Fruit fly (Drosophila melanogaster) whole organism, embryonic: ENCODE results near the gene mib1.

Experiments used
- Ada2b ChIP-seq: fragments of 200-800 bp; sonication (Bioruptor generic); IDR thresholded peaks from 2 replicates; pipeline ENCODE4 v1.3.6; 2022; ENCODE audit warnings: missing biosample characterization, missing genetic modification characterization
- Atf-2 ChIP-seq: fragments of 200-800 bp; sonication (Bioruptor generic); optimal IDR thresholded peaks from 2 replicates; lab custom pipeline; 2016; ENCODE audit warnings: missing biosample characterization, missing genetic modification characterization
- CG10543 ChIP-seq: fragments of 200-800 bp; sonication (Bioruptor generic); optimal IDR thresholded peaks from 3 replicates; lab custom pipeline; 2017; ENCODE audit warnings: missing biosample characterization, mild to moderate bottlenecking, missing genetic modification characterization, moderate library complexity
- CG12071 ChIP-seq: fragments of 200-800 bp; sonication (Bioruptor generic); optimal IDR thresholded peaks from 3 replicates; lab custom pipeline; 2018; ENCODE audit warnings: missing biosample characterization, mild to moderate bottlenecking, missing genetic modification characterization
- CG14014 ChIP-seq: fragments of 200-800 bp; sonication (Bioruptor generic); IDR thresholded peaks from 2 replicates; pipeline ENCODE4 v1.3.6; 2022; ENCODE audit warnings: missing biosample characterization, missing genetic modification characterization
- CG14441 ChIP-seq: fragments of 200-800 bp; sonication (Bioruptor generic); IDR thresholded peaks from 2 replicates; pipeline ENCODE4 v1.3.6; 2022; ENCODE audit warnings: missing biosample characterization, missing genetic modification characterization
- CG14710 ChIP-seq: fragments of 200-800 bp; sonication (Bioruptor generic); optimal IDR thresholded peaks from 3 replicates; lab custom pipeline; 2019; ENCODE audit warnings: missing biosample characterization, mild to moderate bottlenecking, missing genetic modification characterization, moderate library complexity
- CG15269 ChIP-seq: fragments of 200-800 bp; sonication (Bioruptor generic); optimal IDR thresholded peaks from 2 replicates; lab custom pipeline; 2018; ENCODE audit warnings: missing biosample characterization, mild to moderate bottlenecking, missing genetic modification characterization, moderate library complexity
- CG15601 ChIP-seq: fragments of 200-800 bp; sonication (Bioruptor generic); optimal IDR thresholded peaks from 3 replicates; lab custom pipeline; 2019; ENCODE audit warnings: missing biosample characterization, mild to moderate bottlenecking, missing genetic modification characterization, moderate library complexity
- CG17612 ChIP-seq: fragments of 200-800 bp; sonication (Bioruptor generic); IDR thresholded peaks from 2 replicates; pipeline ENCODE4 v1.3.6; 2022; ENCODE audit warnings: missing biosample characterization, missing genetic modification characterization
- CG1792 ChIP-seq: fragments of 200-800 bp; sonication (Bioruptor generic); optimal IDR thresholded peaks from 2 replicates; lab custom pipeline; 2016; ENCODE audit warnings: missing biosample characterization, missing genetic modification characterization
- CG18262 ChIP-seq: fragments of 200-800 bp; optimal IDR thresholded peaks from 3 replicates; lab custom pipeline; 2019; ENCODE audit warnings: missing biosample characterization, mild to moderate bottlenecking, missing genetic modification characterization, moderate library complexity
- CG18619 ChIP-seq: fragments of 200-800 bp; sonication (Bioruptor generic); optimal IDR thresholded peaks from 3 replicates; lab custom pipeline; 2017; ENCODE audit warnings: missing biosample characterization, mild to moderate bottlenecking, missing genetic modification characterization
- CG2712 ChIP-seq: fragments of 200-800 bp; optimal IDR thresholded peaks from 3 replicates; lab custom pipeline; 2019; ENCODE audit warnings: missing biosample characterization, mild to moderate bottlenecking, missing genetic modification characterization, moderate library complexity
- CG30403 ChIP-seq: fragments of 200-800 bp; sonication (Bioruptor generic); optimal IDR thresholded peaks from 3 replicates; lab custom pipeline; 2016; ENCODE audit warnings: missing biosample characterization, missing genetic modification characterization
- CG3407 ChIP-seq: fragments of 200-800 bp; sonication (Bioruptor generic); optimal IDR thresholded peaks from 2 replicates; lab custom pipeline; 2018; ENCODE audit warnings: missing biosample characterization, mild to moderate bottlenecking, missing genetic modification characterization
- CG4730 ChIP-seq: fragments of 200-800 bp; sonication (Bioruptor generic); IDR thresholded peaks from 2 replicates; pipeline ENCODE4 v1.3.6; 2022; ENCODE audit warnings: missing biosample characterization, missing genetic modification characterization
- CG4820 ChIP-seq: fragments of 200-800 bp; sonication (Bioruptor generic); optimal IDR thresholded peaks from 3 replicates; lab custom pipeline; 2016; ENCODE audit warnings: missing biosample characterization, missing genetic modification characterization
- CG6254 ChIP-seq: fragments of 200-800 bp; sonication (Bioruptor generic); optimal IDR thresholded peaks from 3 replicates; lab custom pipeline; 2017; ENCODE audit warnings: mild to moderate bottlenecking, missing biosample characterization, missing genetic modification reagents, missing genetic modification characterization
- CG9437 ChIP-seq: fragments of 200-800 bp; sonication (Bioruptor generic); optimal IDR thresholded peaks from 2 replicates; lab custom pipeline; 2018; ENCODE audit warnings: missing biosample characterization, mild to moderate bottlenecking, missing genetic modification characterization
- CG9932 ChIP-seq: fragments of 200-800 bp; sonication (Bioruptor generic); IDR thresholded peaks from 2 replicates; pipeline ENCODE4 v1.3.6; 2022; ENCODE audit warnings: missing biosample characterization, missing genetic modification characterization
- CHES-1-like ChIP-seq: fragments of 200-800 bp; sonication (Bioruptor generic); optimal IDR thresholded peaks from 2 replicates; lab custom pipeline; 2016; ENCODE audit warnings: missing biosample characterization, missing genetic modification characterization
- Camta ChIP-seq: fragments of 200-800 bp; sonication (Bioruptor generic); optimal IDR thresholded peaks from 2 replicates; lab custom pipeline; 2016; ENCODE audit warnings: missing biosample characterization, missing genetic modification characterization
- CrebB ChIP-seq: fragments of 200-800 bp; sonication (Bioruptor generic); optimal IDR thresholded peaks from 3 replicates; lab custom pipeline; 2018; ENCODE audit warnings: missing biosample characterization, mild to moderate bottlenecking, missing genetic modification characterization
- D19A ChIP-seq: fragments of 200-800 bp; optimal IDR thresholded peaks from 3 replicates; lab custom pipeline; 2019; ENCODE audit warnings: missing biosample characterization, mild to moderate bottlenecking, missing genetic modification characterization, moderate library complexity
- Deaf1 ChIP-seq: fragments of 200-800 bp; optimal IDR thresholded peaks from 3 replicates; lab custom pipeline; 2019; ENCODE audit warnings: missing biosample characterization, mild to moderate bottlenecking, missing genetic modification characterization, moderate library complexity
- Fer2 ChIP-seq: fragments of 200-800 bp; sonication (Bioruptor generic); optimal IDR thresholded peaks from 2 replicates; lab custom pipeline; 2018; ENCODE audit warnings: missing biosample characterization, mild to moderate bottlenecking, missing genetic modification characterization, moderate library complexity
- Fer3 ChIP-seq: fragments of 200-800 bp; sonication (Bioruptor generic); optimal IDR thresholded peaks from 2 replicates; lab custom pipeline; 2018; ENCODE audit warnings: missing biosample characterization, mild to moderate bottlenecking, missing genetic modification characterization, moderate library complexity
- Ptx1 ChIP-seq: fragments of 200-800 bp; sonication (Bioruptor generic); IDR thresholded peaks from 2 replicates; pipeline ENCODE4 v1.3.6; 2022; ENCODE audit warnings: missing biosample characterization, missing genetic modification characterization
- Sry-δ ChIP-seq: fragments of 200-800 bp; sonication (Bioruptor generic); optimal IDR thresholded peaks from 2 replicates; lab custom pipeline; 2016; ENCODE audit warnings: missing biosample characterization, missing genetic modification characterization
- Trl ChIP-seq, 3 experiments: fragments of >200 bp in 2 of 3; fragments of 200-800 bp in 1 of 3; sonication (Bioruptor generic) in 1 of 3; optimal IDR thresholded peaks; 2 replicates in 1 of 3; 3 replicates in 2 of 3; lab custom pipeline; 2016 to 2017; ENCODE audit warnings: missing biosample characterization in 1 of 3, missing genetic modification characterization in 1 of 3
- Vsx1 ChIP-seq: fragments of 200-800 bp; sonication (Bioruptor generic); optimal IDR thresholded peaks from 2 replicates; lab custom pipeline; 2017; ENCODE audit warnings: missing biosample characterization, mild to moderate bottlenecking, missing genetic modification characterization, missing genetic modification reagents
- chinmo ChIP-seq: fragments of 200-800 bp; sonication (Bioruptor generic); IDR thresholded peaks from 4 replicates; pipeline ENCODE4 v1.3.6; 2022; ENCODE audit warnings: missing biosample characterization, missing genetic modification characterization; ENCODE audit not compliant: partially characterized antibody
- chm ChIP-seq: fragments of 200-800 bp; sonication (Bioruptor generic); IDR thresholded peaks from 2 replicates; pipeline ENCODE4 v1.3.6; 2022; ENCODE audit warnings: missing biosample characterization, missing genetic modification characterization
- da ChIP-seq: fragments of 200-800 bp; sonication (Bioruptor generic); optimal IDR thresholded peaks from 2 replicates; lab custom pipeline; 2016; ENCODE audit warnings: missing biosample characterization, missing genetic modification characterization
- eyg ChIP-seq: fragments of 200-800 bp; sonication (Bioruptor generic); optimal IDR thresholded peaks from 3 replicates; lab custom pipeline; 2016; ENCODE audit warnings: missing biosample characterization, missing genetic modification characterization
- ftz-f1 ChIP-seq: fragments of 200-800 bp; sonication (Bioruptor generic); optimal IDR thresholded peaks from 2 replicates; lab custom pipeline; 2016; ENCODE audit warnings: missing biosample characterization, missing genetic modification characterization
- inv ChIP-seq: fragments of 200-800 bp; sonication (Bioruptor generic); IDR thresholded peaks from 2 replicates; pipeline ENCODE4 v1.3.6; 2022; ENCODE audit warnings: missing biosample characterization, missing genetic modification characterization; ENCODE audit not compliant: partially characterized antibody
- klu ChIP-seq: fragments of 200-800 bp; sonication (Bioruptor generic); IDR thresholded peaks from 2 replicates; pipeline ENCODE4 v1.3.6; 2022; ENCODE audit warnings: missing biosample characterization, missing genetic modification characterization
- lbe ChIP-seq: fragments of 200-800 bp; sonication (Bioruptor generic); optimal IDR thresholded peaks from 2 replicates; lab custom pipeline; 2016; ENCODE audit warnings: missing biosample characterization, mild to moderate bottlenecking, missing genetic modification characterization
- lov ChIP-seq, 2 experiments: fragments of 200-800 bp in 1 of 2; fragments of >200 bp in 1 of 2; sonication (Bioruptor generic) in 1 of 2; IDR thresholded peaks in 1 of 2; optimal IDR thresholded peaks in 1 of 2; 2 replicates in 1 of 2; 3 replicates in 1 of 2; pipeline versions ENCODE4 v1.3.6 to Lab custom; 2017 to 2022; ENCODE audit warnings: missing biosample characterization in 1 of 2, missing genetic modification characterization in 1 of 2
- maf-S ChIP-seq: fragments of 200-800 bp; sonication (Bioruptor generic); optimal IDR thresholded peaks from 2 replicates; lab custom pipeline; 2016; ENCODE audit warnings: missing biosample characterization, missing genetic modification characterization
- nau ChIP-seq: fragments of 200-800 bp; sonication (Bioruptor generic); optimal IDR thresholded peaks from 3 replicates; lab custom pipeline; 2017; ENCODE audit warnings: missing biosample characterization, mild to moderate bottlenecking, missing genetic modification characterization, missing genetic modification reagents
- phol ChIP-seq: fragments of 200-800 bp; sonication (Bioruptor generic); optimal IDR thresholded peaks from 3 replicates; lab custom pipeline; 2018; ENCODE audit warnings: missing biosample characterization, mild to moderate bottlenecking, missing genetic modification characterization, moderate library complexity
- pnt ChIP-seq: fragments of 200-800 bp; sonication (Bioruptor generic); optimal IDR thresholded peaks from 3 replicates; lab custom pipeline; 2016; ENCODE audit warnings: missing biosample characterization, missing genetic modification characterization
- prd ChIP-seq, 3 experiments: fragments of >200 bp in 2 of 3; fragments of 200-800 bp in 1 of 3; sonication (Bioruptor generic) in 1 of 3; optimal IDR thresholded peaks in 2 of 3; IDR thresholded peaks in 1 of 3; 2 replicates in 2 of 3; 3 replicates in 1 of 3; pipeline versions ENCODE4 v1.3.6 to Lab custom; 2017 to 2022; ENCODE audit warnings: missing biosample characterization in 1 of 3, missing genetic modification characterization in 1 of 3
- ranshi ChIP-seq: fragments of 200-800 bp; sonication (Bioruptor generic); IDR thresholded peaks from 2 replicates; pipeline ENCODE4 v1.3.6; 2022; ENCODE audit warnings: missing biosample characterization, missing genetic modification characterization
- sd ChIP-seq: fragments of 200-800 bp; sonication (Bioruptor generic); optimal IDR thresholded peaks from 3 replicates; lab custom pipeline; 2018; ENCODE audit warnings: missing biosample characterization, mild to moderate bottlenecking, missing genetic modification characterization, moderate library complexity

mib1 gene

DNA sequence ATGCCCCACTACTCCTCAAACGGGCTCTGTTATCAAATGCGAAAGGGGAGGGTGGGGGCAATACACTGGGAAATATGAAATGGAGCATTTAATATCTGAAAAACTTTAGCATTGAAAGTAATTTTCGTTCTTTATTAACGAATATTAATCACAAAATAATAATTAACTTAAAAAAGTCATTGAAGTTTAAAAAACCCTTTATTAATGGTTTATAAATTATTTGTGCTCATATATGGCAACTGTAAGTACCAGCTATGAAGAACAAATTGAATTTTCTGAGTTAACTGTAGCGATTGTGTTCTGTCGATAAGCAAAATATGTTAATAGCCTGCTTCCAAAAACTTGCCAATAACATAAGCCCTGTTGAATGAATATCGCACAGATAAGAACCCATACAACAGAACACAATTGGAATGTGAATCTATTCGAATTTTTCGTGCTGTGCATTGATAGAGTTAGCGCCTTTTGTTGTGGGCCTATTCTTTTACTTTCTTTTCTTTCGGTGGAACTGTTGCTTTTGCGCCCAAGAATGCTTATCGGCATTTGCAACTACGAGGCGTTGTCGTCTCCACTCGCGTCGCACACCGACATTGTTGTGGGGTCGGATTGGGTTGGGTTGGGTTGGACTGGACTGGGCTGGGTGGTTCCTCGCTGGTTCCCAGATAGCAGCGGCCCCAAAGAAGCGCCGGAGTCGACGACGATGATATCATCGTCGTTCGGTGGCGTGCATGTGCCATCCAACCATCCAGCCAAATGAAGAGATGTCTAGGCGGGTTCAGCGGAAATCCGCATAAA is 49.4 kb upstream of the mib1 start:
- TF ChIP-seq CG15269 (tag; lab: Kevin White, UChicago): no peak
- TF ChIP-seq Fer2 (tag; lab: Kevin White, UChicago): no peak
- TF ChIP-seq Sry-δ (GFP tag; lab: Kevin White, UChicago): no peak
- TF ChIP-seq Ptx1 (GFP tag; lab: Robert Waterston, UW): no peak; the same call in 1 of the 2 replicates
- no peak for TF ChIP-seq lbe (GFP tag; lab: Kevin White, UChicago)
- no peak for TF ChIP-seq ftz-f1 (GFP tag; lab: Kevin White, UChicago)
- TF ChIP-seq Deaf1 (tag; lab: Kevin White, UChicago): no peak
- peak; percentile 79 for TF ChIP-seq CG18262 (tag; lab: Kevin White, UChicago)
- TF ChIP-seq CG2712: no peak
- no peak for TF ChIP-seq Camta (GFP tag; lab: Kevin White, UChicago)
- TF ChIP-seq CG14441 (GFP tag; lab: Robert Waterston, UW): no peak
- no peak for TF ChIP-seq ranshi (GFP tag; lab: Robert Waterston, UW)
- no peak for TF ChIP-seq CG15601 (tag; lab: Kevin White, UChicago)
- peak; percentile 56 for TF ChIP-seq CG10543 (GFP tag; lab: Kevin White, UChicago)
- peak; percentile 20 for TF ChIP-seq Atf-2 (GFP tag; lab: Kevin White, UChicago)
- peak; percentile 72 for TF ChIP-seq CG30403 (GFP tag; lab: Kevin White, UChicago)
- peak; percentile 16 for TF ChIP-seq pnt (GFP tag; lab: Kevin White, UChicago)
- TF ChIP-seq D19A (tag; lab: Kevin White, UChicago): no peak
- peak; percentile 59 for TF ChIP-seq CG18619 (GFP tag; lab: Kevin White, UChicago)
- TF ChIP-seq CG1792 (GFP tag; lab: Kevin White, UChicago): no peak
- TF ChIP-seq chm: no peak
- no peak for TF ChIP-seq phol (tag; lab: Kevin White, UChicago)
- peak; percentile 76 for TF ChIP-seq sd
- TF ChIP-seq klu (GFP tag; lab: Robert Waterston, UW): no peak
- TF ChIP-seq CG12071 (GFP tag; lab: Kevin White, UChicago): no peak
- peak; percentile 29 for TF ChIP-seq CG4820 (GFP tag; lab: Kevin White, UChicago)
- TF ChIP-seq chinmo (GFP tag; lab: Robert Waterston, UW): 0 out of 4 replicates have a peak, but pooled peaks have one; percentile 42
- no peak for TF ChIP-seq prd (optimal IDR thresholded peaks at IDR 0.05; lab: Kevin White, UChicago)
- TF ChIP-seq prd (GFP tag; IDR thresholded peaks at IDR 0.05; lab: Robert Waterston, UW): no peak
- no peak for TF ChIP-seq CrebB
- TF ChIP-seq CG14710 (tag; lab: Kevin White, UChicago): peak; percentile 71
- no peak for TF ChIP-seq inv (GFP tag; lab: Robert Waterston, UW)
- TF ChIP-seq CG17612 (GFP tag; lab: Robert Waterston, UW): no peak
- peak; percentile 16 for TF ChIP-seq Fer3 (tag; lab: Kevin White, UChicago)
- no peak for TF ChIP-seq da (GFP tag; lab: Kevin White, UChicago)
- no peak for TF ChIP-seq lov (optimal IDR thresholded peaks at IDR 0.05; lab: Kevin White, UChicago)
- TF ChIP-seq lov (GFP tag; IDR thresholded peaks at IDR 0.05; lab: Robert Waterston, UW): no peak
- TF ChIP-seq CG6254 (GFP tag; lab: Kevin White, UChicago): peak; percentile 51
- TF ChIP-seq Ada2b: no peak
- TF ChIP-seq CG14014 (GFP tag; lab: Robert Waterston, UW): no peak
- TF ChIP-seq CG9932 (GFP tag; lab: Robert Waterston, UW): 0 out of 2 replicates have a peak, but pooled peaks have one; percentile 31
- TF ChIP-seq nau (GFP tag; lab: Kevin White, UChicago): no peak
- TF ChIP-seq Vsx1 (GFP tag; lab: Kevin White, UChicago): no peak
- no peak for TF ChIP-seq eyg (GFP tag; lab: Kevin White, UChicago)
- peak; percentile 14 for TF ChIP-seq CHES-1-like (GFP tag; lab: Kevin White, UChicago)
- TF ChIP-seq CG3407: no peak
- peak; percentile 59 for TF ChIP-seq CG9437 (GFP tag; lab: Kevin White, UChicago)
- no peak for TF ChIP-seq maf-S (GFP tag; lab: Kevin White, UChicago)
- no peak for TF ChIP-seq CG4730 (GFP tag; lab: Robert Waterston, UW)
- TF ChIP-seq Trl (optimal IDR thresholded peaks at IDR 0.05; lab: Kevin White, UChicago): no peak
- TF ChIP-seq Trl (GFP tag; optimal IDR thresholded peaks at IDR 0.05; lab: Kevin White, UChicago): no peak
